Fruit fly (Drosophila melanogaster) whole organism, embryonic: ENCODE results near the gene Pgls.

Experiments used
- ATbp ChIP-seq: fragments of 200-800 bp; sonication (Bioruptor generic); optimal IDR thresholded peaks from 2 replicates; lab custom pipeline; 2017; ENCODE audit warnings: missing biosample characterization, mild to moderate bottlenecking, missing genetic modification characterization, missing genetic modification reagents
- Adf1 ChIP-seq: fragments of 200-800 bp; sonication (Bioruptor generic); IDR thresholded peaks from 2 replicates; pipeline ENCODE4 v1.3.6; 2022; ENCODE audit warnings: missing biosample characterization, missing genetic modification characterization
- Atf3 ChIP-seq: fragments of 200-800 bp; sonication (Bioruptor generic); optimal IDR thresholded peaks from 3 replicates; lab custom pipeline; 2016; ENCODE audit warnings: missing biosample characterization, missing genetic modification characterization
- B-H2 ChIP-seq: fragments of 200-800 bp; sonication (Bioruptor generic); optimal IDR thresholded peaks from 2 replicates; lab custom pipeline; 2018; ENCODE audit warnings: missing biosample characterization, mild to moderate bottlenecking, missing genetic modification characterization
- Bteb2 ChIP-seq: fragments of 200-800 bp; sonication (Bioruptor generic); optimal IDR thresholded peaks from 2 replicates; lab custom pipeline; 2016; ENCODE audit warnings: missing biosample characterization, missing genetic modification characterization
- CG10267 ChIP-seq: fragments of 200-800 bp; sonication (Bioruptor generic); optimal IDR thresholded peaks from 2 replicates; lab custom pipeline; 2018; ENCODE audit warnings: missing biosample characterization, mild to moderate bottlenecking, missing genetic modification characterization, moderate library complexity
- CG1233 ChIP-seq: fragments of 200-800 bp; sonication (Bioruptor generic); optimal IDR thresholded peaks from 4 replicates; lab custom pipeline; 2018; ENCODE audit warnings: missing biosample characterization, mild to moderate bottlenecking, missing genetic modification characterization
- CG13624 ChIP-seq: fragments of 200-800 bp; sonication (Bioruptor generic); optimal IDR thresholded peaks from 2 replicates; lab custom pipeline; 2016; ENCODE audit warnings: missing biosample characterization, missing genetic modification characterization
- CG13894 ChIP-seq: fragments of 200-800 bp; sonication (Bioruptor generic); optimal IDR thresholded peaks from 3 replicates; lab custom pipeline; 2018; ENCODE audit warnings: missing biosample characterization, mild to moderate bottlenecking, missing genetic modification characterization, moderate library complexity
- CG1832 ChIP-seq: fragments of 200-800 bp; sonication (Bioruptor generic); optimal IDR thresholded peaks from 2 replicates; lab custom pipeline; 2017; ENCODE audit warnings: missing biosample characterization, mild to moderate bottlenecking, missing genetic modification characterization, inconsistent platforms
- CG30431 ChIP-seq: fragments of 200-800 bp; sonication (Bioruptor generic); optimal IDR thresholded peaks from 2 replicates; lab custom pipeline; 2017; ENCODE audit warnings: missing biosample characterization, missing genetic modification characterization
- CG3838 ChIP-seq: fragments of 200-800 bp; sonication (Bioruptor generic); optimal IDR thresholded peaks from 3 replicates; lab custom pipeline; 2016; ENCODE audit warnings: missing biosample characterization, missing genetic modification characterization
- CG3995 ChIP-seq: fragments of 200-800 bp; sonication (Bioruptor generic); optimal IDR thresholded peaks from 3 replicates; lab custom pipeline; 2016; ENCODE audit warnings: missing biosample characterization, missing genetic modification characterization
- CG4424 ChIP-seq: fragments of 200-800 bp; sonication (Bioruptor generic); optimal IDR thresholded peaks from 3 replicates; lab custom pipeline; 2016; ENCODE audit warnings: missing biosample characterization, missing genetic modification characterization
- CG4730 ChIP-seq: fragments of 200-800 bp; sonication (Bioruptor generic); IDR thresholded peaks from 2 replicates; pipeline ENCODE4 v1.3.6; 2022; ENCODE audit warnings: missing biosample characterization, missing genetic modification characterization
- CG4854 ChIP-seq: fragments of 200-800 bp; sonication (Bioruptor generic); optimal IDR thresholded peaks from 2 replicates; lab custom pipeline; 2016; ENCODE audit warnings: missing biosample characterization, missing genetic modification characterization, inconsistent platforms
- CG8944 ChIP-seq: fragments of 200-800 bp; sonication (Bioruptor generic); optimal IDR thresholded peaks from 3 replicates; lab custom pipeline; 2016; ENCODE audit warnings: missing biosample characterization, missing genetic modification characterization
- Doc3 ChIP-seq: fragments of 200-800 bp; sonication (Bioruptor generic); IDR thresholded peaks from 3 replicates; pipeline ENCODE4 v1.3.6; 2022; ENCODE audit warnings: missing biosample characterization, missing genetic modification characterization; ENCODE audit not compliant: partially characterized antibody
- Fer2 ChIP-seq: fragments of 200-800 bp; sonication (Bioruptor generic); optimal IDR thresholded peaks from 2 replicates; lab custom pipeline; 2018; ENCODE audit warnings: missing biosample characterization, mild to moderate bottlenecking, missing genetic modification characterization, moderate library complexity
- Fer3 ChIP-seq: fragments of 200-800 bp; sonication (Bioruptor generic); optimal IDR thresholded peaks from 2 replicates; lab custom pipeline; 2018; ENCODE audit warnings: missing biosample characterization, mild to moderate bottlenecking, missing genetic modification characterization, moderate library complexity
- Hmr ChIP-seq: fragments of 200-800 bp; sonication (Bioruptor generic); optimal IDR thresholded peaks from 3 replicates; lab custom pipeline; 2017; ENCODE audit warnings: mild to moderate bottlenecking, missing biosample characterization, missing genetic modification reagents, missing genetic modification characterization
- Lim3 ChIP-seq: fragments of 200-800 bp; sonication (Bioruptor generic); IDR thresholded peaks from 2 replicates; pipeline ENCODE4 v1.3.6; 2022; ENCODE audit warnings: missing biosample characterization, missing genetic modification characterization
- Optix ChIP-seq: fragments of 200-800 bp; sonication (Bioruptor generic); IDR thresholded peaks from 3 replicates; pipeline ENCODE4 v1.3.6; 2022; ENCODE audit warnings: missing biosample characterization, missing genetic modification characterization
- Sox102F ChIP-seq: fragments of 200-800 bp; sonication (Bioruptor generic); optimal IDR thresholded peaks from 2 replicates; lab custom pipeline; 2018; ENCODE audit warnings: missing biosample characterization, mild to moderate bottlenecking, missing genetic modification characterization, moderate library complexity
- Taf1 ChIP-seq: fragments of 200-800 bp; sonication (Bioruptor generic); IDR thresholded peaks from 2 replicates; pipeline ENCODE4 v1.3.6; 2022; ENCODE audit warnings: missing biosample characterization, missing genetic modification characterization
- bbx ChIP-seq: fragments of 200-800 bp; sonication (Bioruptor generic); IDR thresholded peaks from 2 replicates; pipeline ENCODE4 v1.3.6; 2022; ENCODE audit warnings: missing biosample characterization, missing genetic modification characterization; ENCODE audit not compliant: partially characterized antibody
- cg ChIP-seq: fragments of 200-800 bp; sonication (Bioruptor generic); optimal IDR thresholded peaks from 3 replicates; lab custom pipeline; 2019; ENCODE audit warnings: missing biosample characterization, mild to moderate bottlenecking, missing genetic modification characterization, moderate library complexity
- chm ChIP-seq: fragments of 200-800 bp; sonication (Bioruptor generic); IDR thresholded peaks from 2 replicates; pipeline ENCODE4 v1.3.6; 2022; ENCODE audit warnings: missing biosample characterization, missing genetic modification characterization
- dmrt11E ChIP-seq: fragments of 200-800 bp; sonication (Bioruptor generic); optimal IDR thresholded peaks from 3 replicates; lab custom pipeline; 2018; ENCODE audit warnings: missing biosample characterization, mild to moderate bottlenecking, missing genetic modification characterization, moderate library complexity
- ems ChIP-seq: fragments of 200-800 bp; sonication (Bioruptor generic); optimal IDR thresholded peaks from 3 replicates; lab custom pipeline; 2016; ENCODE audit warnings: missing biosample characterization, missing genetic modification characterization
- esg ChIP-seq: fragments of 200-800 bp; sonication (Bioruptor generic); conservative IDR thresholded peaks from 2 replicates; pipeline ENCODE4 v1.3.6; 2022; ENCODE audit warnings: missing biosample characterization, missing genetic modification characterization
- fd96Cb ChIP-seq: fragments of 200-800 bp; sonication (Bioruptor generic); optimal IDR thresholded peaks from 2 replicates; lab custom pipeline; 2018; ENCODE audit warnings: missing biosample characterization, mild to moderate bottlenecking, missing genetic modification characterization, moderate library complexity
- gem ChIP-seq: fragments of 200-800 bp; sonication (Bioruptor generic); optimal IDR thresholded peaks from 2 replicates; lab custom pipeline; 2019; ENCODE audit warnings: missing biosample characterization, mild to moderate bottlenecking, missing genetic modification characterization, moderate library complexity
- ken ChIP-seq: fragments of 200-800 bp; sonication (Bioruptor generic); IDR thresholded peaks from 3 replicates; pipeline ENCODE4 v1.3.6; 2022; ENCODE audit warnings: missing biosample characterization, missing genetic modification characterization
- kni ChIP-seq: fragments of 200-800 bp; sonication (Bioruptor generic); optimal IDR thresholded peaks from 3 replicates; lab custom pipeline; 2017; ENCODE audit warnings: mild to moderate bottlenecking, missing biosample characterization, missing genetic modification reagents, missing genetic modification characterization
- mam ChIP-seq: fragments of 200-800 bp; sonication (Bioruptor generic); optimal IDR thresholded peaks from 3 replicates; lab custom pipeline; 2016; ENCODE audit warnings: missing biosample characterization, missing genetic modification characterization
- org-1 ChIP-seq: fragments of 200-800 bp; sonication (Bioruptor generic); optimal IDR thresholded peaks from 2 replicates; lab custom pipeline; 2017; ENCODE audit warnings: missing biosample characterization, missing genetic modification characterization
- pan ChIP-seq, 4 experiments: fragments of >200 bp in 3 of 4; fragments of 200-800 bp in 1 of 4; sonication (Bioruptor generic) in 1 of 4; optimal IDR thresholded peaks in 3 of 4; IDR thresholded peaks in 1 of 4; 2 replicates each; pipeline versions ENCODE4 v1.3.6 to Lab custom; 2017 to 2022; ENCODE audit warnings: missing biosample characterization in 2 of 4, missing genetic modification characterization in 2 of 4, mixed read lengths in 1 of 4
- phol ChIP-seq: fragments of 200-800 bp; sonication (Bioruptor generic); optimal IDR thresholded peaks from 3 replicates; lab custom pipeline; 2018; ENCODE audit warnings: missing biosample characterization, mild to moderate bottlenecking, missing genetic modification characterization, moderate library complexity
- pros ChIP-seq: fragments of 200-800 bp; sonication (Bioruptor generic); optimal IDR thresholded peaks from 3 replicates; lab custom pipeline; 2019; ENCODE audit warnings: missing biosample characterization, mild to moderate bottlenecking, missing genetic modification characterization, moderate library complexity
- sens ChIP-seq: fragments of 200-800 bp; sonication (Bioruptor generic); peaks from one replicate; lab custom pipeline; 2016; ENCODE audit warnings: missing biosample characterization, missing genetic modification characterization
- so ChIP-seq: fragments of 200-800 bp; sonication (Bioruptor generic); IDR thresholded peaks from 3 replicates; pipeline ENCODE4 v1.3.6; 2022; ENCODE audit warnings: missing biosample characterization, missing genetic modification characterization
- tgo ChIP-seq: fragments of 200-800 bp; sonication (Bioruptor generic); IDR thresholded peaks from 3 replicates; pipeline ENCODE4 v1.3.6; 2022; ENCODE audit warnings: missing biosample characterization, missing genetic modification characterization
- ttk ChIP-seq: fragments of 200-800 bp; sonication (Bioruptor generic); IDR thresholded peaks from 2 replicates; pipeline ENCODE4 v2.1.2; 2022; ENCODE audit warnings: missing biosample characterization, missing genetic modification characterization

The Pgls gene

dm6 chrX:10823441-10823818 lies 23.8 kb upstream of the Pgls start (continued):
- TF ChIP-seq kni (no peak), Bteb2 (GFP tag; lab: Kevin White, UChicago) (no peak)

dm6 chrX:10824227-10824702 lies 23.0 kb upstream of the Pgls start, which contains the start of gene Imp:
Imp (minus strand) TSS chrX:10824277.
- peak; percentile 90 for TF ChIP-seq CG13894 (tag; lab: Kevin White, UChicago)
- no peak for TF ChIP-seq CG13624 (GFP tag; lab: Kevin White, UChicago)
- no peak for TF ChIP-seq Hmr
- TF ChIP-seq Adf1: peak; percentile 10; the same call in 1 of the 2 replicates
- peak; percentile 48 for TF ChIP-seq CG1832 (GFP tag; lab: Kevin White, UChicago)
- no peak for TF ChIP-seq CG10267
- peak; percentile 69 for TF ChIP-seq cg (GFP tag; lab: Kevin White, UChicago)
- no peak for TF ChIP-seq chm (GFP tag; lab: Robert Waterston, UW)
- TF ChIP-seq pros (GFP tag; lab: Kevin White, UChicago): peak; percentile 74
- no peak for TF ChIP-seq Sox102F (GFP tag; lab: Kevin White, UChicago)
- no peak for TF ChIP-seq gem (tag; lab: Kevin White, UChicago)

dm6 chrX:10825349-10826129 lies 21.7 kb upstream of the Pgls start:
- TF ChIP-seq phol (tag; lab: Kevin White, UChicago) (peak; percentile 60), CG30431 (GFP tag; lab: Kevin White, UChicago) (peak; percentile 29), kni (no peak), sens (GFP tag; lab: Kevin White, UChicago) (peak; percentile 95), fd96Cb (peak; percentile 55), Optix (no peak; the same call in 2 of the 3 replicates), so (GFP tag; lab: Robert Waterston, UW) (no peak), Atf3 (no peak), B-H2 (GFP tag; lab: Kevin White, UChicago) (no peak), tgo (GFP tag; lab: Robert Waterston, UW) (peak; percentile 19; the same call in 1 of the 3 replicates), Fer2 (tag; lab: Kevin White, UChicago) (no peak), Sox102F (GFP tag; lab: Kevin White, UChicago) (peak; percentile 37), CG1233 (GFP tag; lab: Kevin White, UChicago) (peak; percentile 5), pan (optimal IDR thresholded peaks at IDR 0.05; lab: Kevin White, UChicago) (no peak), pan (GFP tag; optimal IDR thresholded peaks at IDR 0.05 in 1 of 2, IDR thresholded peaks at IDR 0.05 in 1 of 2) (peak in 1 of 2 experiments; percentile 36), CG4424 (GFP tag; lab: Kevin White, UChicago) (peak; percentile 22), dmrt11E (tag; lab: Kevin White, UChicago) (peak; percentile 71), org-1 (GFP tag; lab: Kevin White, UChicago) (peak; percentile 19), Fer3 (tag; lab: Kevin White, UChicago) (no peak), mam (no peak), CG4730 (0 out of 2 replicates have a peak, but pooled peaks have one; percentile 33), CG3838 (no peak), CG3995 (no peak), Taf1 (GFP tag; lab: Robert Waterston, UW) (no peak), ems (peak; percentile 33), chm (GFP tag; lab: Robert Waterston, UW) (peak; percentile 48; the same call in 1 of the 2 replicates), Lim3 (GFP tag; lab: Robert Waterston, UW) (no peak), ttk (no peak), esg (GFP tag; lab: Robert Waterston, UW) (0 out of 2 replicates have a peak, but pooled peaks have one; percentile 17), CG4854 (GFP tag; lab: Kevin White, UChicago) (no peak), bbx (GFP tag; lab: Robert Waterston, UW) (no peak), ken (GFP tag; lab: Robert Waterston, UW) (peak; percentile 50; the same call in 1 of the 3 replicates), CG8944 (GFP tag; lab: Kevin White, UChicago) (peak; percentile 6), ATbp (GFP tag; lab: Kevin White, UChicago) (peak; percentile 49), Doc3 (no peak)
